Worm (Caenorhabditis elegans): ENCODE measurements around the gene lst-4.

DNA sequence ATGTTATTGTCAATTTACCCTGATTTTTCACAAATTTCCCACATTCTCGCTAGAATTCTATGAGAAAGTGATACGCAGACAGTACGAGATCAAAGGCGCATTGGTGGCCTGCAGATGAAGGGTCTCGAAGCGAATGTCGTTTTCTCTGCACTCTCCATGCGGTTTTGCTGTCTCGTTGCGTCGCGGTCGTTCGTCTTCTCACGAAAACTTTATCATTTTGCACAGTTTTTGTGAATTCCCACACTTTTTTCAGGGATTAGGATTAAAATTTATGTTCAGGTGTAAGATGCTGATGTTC, 1.3 kb upstream of the lst-4 start:
- TF ChIP-seq ama-1 (optimal IDR thresholded peaks at IDR 0.05) (no peak), B0310.2 (tag; optimal IDR thresholded peaks at IDR 0.05) (no peak), pes-1 (GFP tag; IDR thresholded peaks at IDR 0.05) (no peak), aly-1 (tag; optimal IDR thresholded peaks at IDR 0.05) (no peak), tbx-11 (GFP tag; IDR thresholded peaks at IDR 0.05) (no peak), F13C5.2 (tag; optimal IDR thresholded peaks at IDR 0.05) (no peak), hmbx-1 (tag; optimal IDR thresholded peaks at IDR 0.05) (no peak), ceh-36 (tag; optimal IDR thresholded peaks at IDR 0.05) (no peak), scrt-1 (GFP tag; IDR thresholded peaks at IDR 0.05) (no peak), flt-1 (GFP tag; IDR thresholded peaks at IDR 0.05) (no peak), tbx-37 (GFP tag; conservative IDR thresholded peaks at IDR 0.05) (no peak), hnd-1 (tag; optimal IDR thresholded peaks at IDR 0.05) (no peak), hmg-4 (GFP tag; optimal IDR thresholded peaks at IDR 0.05) (no peak), ets-7 (tag; optimal IDR thresholded peaks at IDR 0.05) (no peak)
